Worm (Caenorhabditis elegans) whole organism, midembryonic: ENCODE measurements around the gene clec-125.

Source experiments
- T22C8.4 ChIP-seq: fragments of 200-800 bp; sonication (Bioruptor generic); IDR thresholded peaks from 2 replicates; pipeline ENCODE4 v1.3.6; 2022; ENCODE audit warnings: missing genetic modification characterization, missing compliant biosample characterization
- cog-1 ChIP-seq: sonication (generic microtip); optimal IDR thresholded peaks from 2 replicates; lab custom pipeline; 2016; ENCODE audit warnings: missing genetic modification characterization, missing compliant biosample characterization
- flt-1 ChIP-seq: fragments of 200-800 bp; sonication (Bioruptor generic); IDR thresholded peaks from 2 replicates; pipeline ENCODE4 v1.3.6; 2022; ENCODE audit warnings: missing genetic modification characterization, missing compliant biosample characterization
- klf-2 ChIP-seq: fragments of 200-800 bp; sonication (Bioruptor generic); conservative IDR thresholded peaks from 2 replicates; pipeline ENCODE4 v1.3.6; 2022; ENCODE audit warnings: missing genetic modification reagents, missing genetic modification characterization, missing compliant biosample characterization
- med-1 ChIP-seq: sonication (generic microtip); optimal IDR thresholded peaks from 2 replicates; lab custom pipeline; 2017; ENCODE audit warnings: missing genetic modification characterization, mild to moderate bottlenecking, missing compliant biosample characterization, antibody characterized with exemption, missing genetic modification reagents; ENCODE audit not compliant: insufficient read depth
- ref-1 ChIP-seq: fragments of 200-800 bp; sonication (Bioruptor generic); conservative IDR thresholded peaks from 2 replicates; pipeline ENCODE4 v1.3.6; 2022; ENCODE audit warnings: missing genetic modification reagents, missing genetic modification characterization, missing compliant biosample characterization
- tab-1 ChIP-seq: fragments of 200-800 bp; sonication (Bioruptor generic); IDR thresholded peaks from 2 replicates; pipeline ENCODE4 v1.3.6; 2022; ENCODE audit warnings: missing genetic modification characterization, missing compliant biosample characterization
- ztf-23 ChIP-seq: fragments of 200-800 bp; sonication (Bioruptor generic); IDR thresholded peaks from 2 replicates; pipeline ENCODE4 v1.3.6; 2022; ENCODE audit warnings: missing genetic modification reagents, missing genetic modification characterization, missing compliant biosample characterization
- ztf-29 ChIP-seq: fragments of 200-800 bp; sonication (Bioruptor generic); IDR thresholded peaks from 2 replicates; pipeline ENCODE4 v1.3.6; 2022; ENCODE audit warnings: missing genetic modification reagents, missing genetic modification characterization, missing compliant biosample characterization

The clec-125 gene

ce11 chrII:3515384-3516053 lies at the start of gene clec-125, which contains the start of gene Y49F6B.14:
Gene clec-125 (plus strand): TSS chrII:3516003.
Gene Y49F6B.14 (minus strand): TSS chrII:3515484.
- TF ChIP-seq T22C8.4 (no peak), ztf-23 (GFP tag; lab: Robert Waterston, UW) (no peak), klf-2 (GFP tag; lab: Robert Waterston, UW) (no peak), ref-1 (GFP tag; lab: Robert Waterston, UW) (no peak), med-1 (no peak), ztf-29 (GFP tag; lab: Robert Waterston, UW) (no peak), flt-1 (GFP tag; lab: Robert Waterston, UW) (no peak), tab-1 (GFP tag; lab: Robert Waterston, UW) (no peak), cog-1 (tag; lab: Kevin White, UChicago) (no peak)

- TF ChIP-seq T22C8.4 = no peak
- no peak for TF ChIP-seq flt-1 (GFP tag; lab: Robert Waterston, UW)
- no peak for TF ChIP-seq ref-1 (GFP tag; lab: Robert Waterston, UW)
- no peak for TF ChIP-seq tab-1 (GFP tag; lab: Robert Waterston, UW)
- no peak for TF ChIP-seq klf-2 (GFP tag; lab: Robert Waterston, UW)
- no peak for TF ChIP-seq ztf-29 (GFP tag; lab: Robert Waterston, UW)
- no peak for TF ChIP-seq ztf-23 (GFP tag; lab: Robert Waterston, UW)
- no peak for TF ChIP-seq med-1
- no peak for TF ChIP-seq cog-1 (tag; lab: Kevin White, UChicago)
Measured at ce11 chrII:3470549-3470948, 45.3 kb upstream of the clec-125 start, which contains the start of gene Y49F6B.20. Gene Y49F6B.20 (minus strand): TSS chrII:3470649.

- TF ChIP-seq cog-1 (tag; lab: Kevin White, UChicago) (no peak), ztf-23 (GFP tag; lab: Robert Waterston, UW) (no peak), klf-2 (GFP tag; lab: Robert Waterston, UW) (no peak), ref-1 (GFP tag; lab: Robert Waterston, UW) (no peak), tab-1 (GFP tag; lab: Robert Waterston, UW) (no peak), ztf-29 (GFP tag; lab: Robert Waterston, UW) (no peak), med-1 (no peak)
Measured at ce11 chrII:3471603-3472002, 44.2 kb upstream of the clec-125 start, which contains the start of gene Y49F6B.13. Gene Y49F6B.13 (minus strand): TSS chrII:3471703.

- TF ChIP-seq ztf-23 (GFP tag; lab: Robert Waterston, UW) = no peak
- TF ChIP-seq klf-2 (GFP tag; lab: Robert Waterston, UW) = no peak
- TF ChIP-seq med-1 = no peak
- no peak for TF ChIP-seq ztf-29 (GFP tag; lab: Robert Waterston, UW)
- no peak for TF ChIP-seq cog-1 (tag; lab: Kevin White, UChicago)
- TF ChIP-seq flt-1 (GFP tag; lab: Robert Waterston, UW) = no peak
- no peak for TF ChIP-seq T22C8.4
- TF ChIP-seq ref-1 (GFP tag; lab: Robert Waterston, UW) = no peak
- TF ChIP-seq tab-1 (GFP tag; lab: Robert Waterston, UW) = no peak
Measured at ce11 chrII:3472316-3472715, 43.5 kb upstream of the clec-125 start, which contains the start of gene Y49F6B.12. Gene Y49F6B.12 (minus strand): TSS chrII:3472416.

ce11 chrII:3472817-3473216 lies 43.0 kb upstream of the clec-125 start, which contains the start of gene Y49F6B.6:
Gene Y49F6B.6 (plus strand): TSS chrII:3473117.
- TF ChIP-seq klf-2 (GFP tag; lab: Robert Waterston, UW) (no peak), med-1 (no peak), ref-1 (GFP tag; lab: Robert Waterston, UW) (no peak), cog-1 (tag; lab: Kevin White, UChicago) (no peak), ztf-23 (GFP tag; lab: Robert Waterston, UW) (no peak), ztf-29 (GFP tag; lab: Robert Waterston, UW) (no peak), T22C8.4 (no peak), tab-1 (GFP tag; lab: Robert Waterston, UW) (no peak), flt-1 (GFP tag; lab: Robert Waterston, UW) (no peak)

ce11 chrII:3473744-3474143 lies 42.1 kb upstream of the clec-125 start, which contains the start of gene sdz-32:
Gene sdz-32 (plus strand): TSS chrII:3474044.
- TF ChIP-seq flt-1 (GFP tag; lab: Robert Waterston, UW) = no peak
- TF ChIP-seq tab-1 (GFP tag; lab: Robert Waterston, UW) = no peak
- TF ChIP-seq med-1 = no peak
- no peak for TF ChIP-seq ztf-29 (GFP tag; lab: Robert Waterston, UW)
- TF ChIP-seq klf-2 (GFP tag; lab: Robert Waterston, UW) = no peak
- no peak for TF ChIP-seq T22C8.4
- TF ChIP-seq cog-1 (tag; lab: Kevin White, UChicago) = no peak

- 0 out of 2 replicates have a peak, but pooled peaks have one; percentile 13 for TF ChIP-seq ztf-29 (GFP tag; lab: Robert Waterston, UW)
- no peak for TF ChIP-seq med-1
Measured at ce11 chrII:3476536-3476935, 39.3 kb upstream of the clec-125 start.

- TF ChIP-seq med-1 = no peak
- no peak for TF ChIP-seq ref-1 (GFP tag; lab: Robert Waterston, UW)
- TF ChIP-seq klf-2 (GFP tag; lab: Robert Waterston, UW) = no peak
- TF ChIP-seq tab-1 (GFP tag; lab: Robert Waterston, UW) = no peak
- TF ChIP-seq cog-1 (tag; lab: Kevin White, UChicago) = no peak
- TF ChIP-seq ztf-23 (GFP tag; lab: Robert Waterston, UW) = no peak
- TF ChIP-seq flt-1 (GFP tag; lab: Robert Waterston, UW) = no peak
- no peak for TF ChIP-seq T22C8.4
- TF ChIP-seq ztf-29 (GFP tag; lab: Robert Waterston, UW) = no peak
Measured at ce11 chrII:3477171-3477570, 38.6 kb upstream of the clec-125 start, which contains the start of gene fbxb-104. Gene fbxb-104 (minus strand): TSS chrII:3477271.

- TF ChIP-seq ref-1 (GFP tag; lab: Robert Waterston, UW) (no peak), flt-1 (GFP tag; lab: Robert Waterston, UW) (no peak), ztf-23 (GFP tag; lab: Robert Waterston, UW) (no peak), tab-1 (GFP tag; lab: Robert Waterston, UW) (no peak), cog-1 (tag; lab: Kevin White, UChicago) (no peak), med-1 (no peak), ztf-29 (GFP tag; lab: Robert Waterston, UW) (no peak), klf-2 (GFP tag; lab: Robert Waterston, UW) (no peak), T22C8.4 (no peak)
Measured at ce11 chrII:3481584-3481983, 34.2 kb upstream of the clec-125 start, which contains the start of gene Y49F6B.8. Gene Y49F6B.8 (minus strand): TSS chrII:3481684.
